Worm (Caenorhabditis elegans) whole organism, L4 larva: ENCODE measurements around the gene pqn-96.

ENCODE experiments used
- F44E2.7 ChIP-seq: fragments of 200-800 bp; sonication (Bioruptor generic); IDR thresholded peaks from 2 replicates; pipeline ENCODE4 v2.1.2; 2022; ENCODE audit warnings: missing genetic modification characterization, missing compliant biosample characterization
- F49E8.2 ChIP-seq: sonication (generic microtip); optimal IDR thresholded peaks from 2 replicates; lab custom pipeline; 2016; ENCODE audit warnings: missing compliant biosample characterization, mild to moderate bottlenecking, missing genetic modification characterization, borderline replicate concordance
- R02D3.7 ChIP-seq: fragments of 150-350 bp; sonication (generic microtip); optimal IDR thresholded peaks from 3 replicates; lab custom pipeline; 2014; ENCODE audit warnings: missing biosample characterization, missing genetic modification characterization
- Y75B8A.6 ChIP-seq: fragments of 200-800 bp; sonication (Bioruptor generic); IDR thresholded peaks from 2 replicates; pipeline ENCODE4 v1.3.6; 2022; ENCODE audit warnings: missing genetic modification reagents, missing genetic modification characterization, missing compliant biosample characterization
- ZK337.2 ChIP-seq: fragments of 200-800 bp; sonication (Bioruptor generic); IDR thresholded peaks from 2 replicates; pipeline ENCODE4 v1.3.6; 2022; ENCODE audit warnings: missing genetic modification reagents, missing genetic modification characterization, missing compliant biosample characterization
- ZK546.5 ChIP-seq, 2 experiments: sonication (generic microtip); optimal IDR thresholded peaks; 2 replicates each; lab custom pipeline; 2017; ENCODE audit warnings: missing biosample characterization in 2 of 2, missing genetic modification characterization in 2 of 2
- aha-1 ChIP-seq: fragments of 150-350 bp; peaks from one replicate; lab custom pipeline; 2014; ENCODE audit warnings: missing biosample characterization, missing genetic modification characterization
- aly-2 ChIP-seq: sonication (generic microtip); optimal IDR thresholded peaks from 2 replicates; lab custom pipeline; 2018; ENCODE audit warnings: missing biosample characterization, missing genetic modification characterization
- attf-4 ChIP-seq: sonication (generic microtip); optimal IDR thresholded peaks from 3 replicates; lab custom pipeline; 2017; ENCODE audit warnings: missing biosample characterization, missing genetic modification characterization
- ceh-20 ChIP-seq: fragments of 200-800 bp; sonication (Bioruptor generic); IDR thresholded peaks from 2 replicates; pipeline ENCODE4 v1.3.6; 2022; ENCODE audit warnings: missing genetic modification reagents, missing genetic modification characterization, missing compliant biosample characterization
- ceh-28 ChIP-seq: fragments of 150-350 bp; optimal IDR thresholded peaks from 2 replicates; lab custom pipeline; 2014; ENCODE audit warnings: missing biosample characterization, missing genetic modification reagents, missing genetic modification characterization
- ceh-32 ChIP-seq: sonication (generic microtip); optimal IDR thresholded peaks from 2 replicates; lab custom pipeline; 2016; ENCODE audit warnings: mild to moderate bottlenecking, missing genetic modification characterization, missing compliant biosample characterization; ENCODE audit not compliant: poor library complexity
- ceh-62 ChIP-seq: sonication (generic microtip); optimal IDR thresholded peaks from 2 replicates; lab custom pipeline; 2017; ENCODE audit warnings: missing biosample characterization, missing genetic modification characterization
- daf-16 ChIP-seq, 3 experiments: sonication (generic microtip); optimal IDR thresholded peaks; 2 replicates each; lab custom pipeline; 2016 to 2017; ENCODE audit warnings: missing genetic modification characterization in 3 of 3, missing genetic modification reagents in 3 of 3, mild to moderate bottlenecking in 2 of 3, missing compliant biosample characterization in 2 of 3, missing biosample characterization in 1 of 3, moderate library complexity in 1 of 3
- daf-19 ChIP-seq: fragments of 200-800 bp; sonication (Bioruptor generic); conservative IDR thresholded peaks from 2 replicates; pipeline ENCODE4 v1.3.6; 2022; ENCODE audit warnings: missing genetic modification characterization, missing compliant biosample characterization
- daf-8 ChIP-seq: fragments of 200-800 bp; sonication (Bioruptor generic); IDR thresholded peaks from 2 replicates; pipeline ENCODE4 v1.3.6; 2022; ENCODE audit warnings: missing genetic modification characterization, missing compliant biosample characterization
- dmd-8 ChIP-seq: fragments of 200-800 bp; sonication (Bioruptor generic); IDR thresholded peaks from 2 replicates; pipeline ENCODE4 v1.3.6; 2022; ENCODE audit warnings: missing genetic modification characterization, missing compliant biosample characterization
- dmd-9 ChIP-seq: fragments of 200-800 bp; sonication (Bioruptor generic); IDR thresholded peaks from 2 replicates; pipeline ENCODE4 v1.3.6; 2022; ENCODE audit warnings: missing genetic modification reagents, missing genetic modification characterization, missing compliant biosample characterization
- dpl-1 ChIP-seq: fragments of 150-350 bp; optimal IDR thresholded peaks from 2 replicates; lab custom pipeline; 2014; ENCODE audit warnings: missing biosample characterization, missing genetic modification reagents, missing genetic modification characterization
- duxl-1 ChIP-seq: sonication (generic microtip); optimal IDR thresholded peaks from 2 replicates; lab custom pipeline; 2016; ENCODE audit warnings: mild to moderate bottlenecking, missing genetic modification characterization, moderate library complexity, missing compliant biosample characterization; ENCODE audit not compliant: poor library complexity
- egl-43 ChIP-seq: fragments of 200-800 bp; sonication (Bioruptor generic); IDR thresholded peaks from 2 replicates; pipeline ENCODE4 v1.3.6; 2022; ENCODE audit warnings: missing genetic modification reagents, missing genetic modification characterization, missing compliant biosample characterization
- fos-1 ChIP-seq: fragments of 150-350 bp; optimal IDR thresholded peaks from 2 replicates; lab custom pipeline; 2014; ENCODE audit warnings: missing biosample characterization, missing genetic modification characterization
- gei-8 ChIP-seq: fragments of 200-800 bp; sonication (Bioruptor generic); optimal IDR thresholded peaks from 2 replicates; lab custom pipeline; 2018; ENCODE audit warnings: mild to moderate bottlenecking, missing genetic modification characterization, missing compliant biosample characterization
- hif-1 ChIP-seq, 2 experiments: sonication (generic microtip); optimal IDR thresholded peaks; 2 replicates each; lab custom pipeline; 2016 to 2017; ENCODE audit warnings: missing compliant biosample characterization in 2 of 2, missing genetic modification characterization in 2 of 2, missing genetic modification reagents in 2 of 2, missing genotype in 2 of 2, mild to moderate bottlenecking in 1 of 2
- jun-1 ChIP-seq: fragments of 150-350 bp; optimal IDR thresholded peaks from 2 replicates; lab custom pipeline; 2014; ENCODE audit warnings: missing biosample characterization, missing genetic modification reagents, missing genetic modification characterization
- lin-1 ChIP-seq: fragments of 200-800 bp; sonication (Bioruptor generic); IDR thresholded peaks from 2 replicates; pipeline ENCODE4 v1.3.6; 2022; ENCODE audit warnings: missing genetic modification reagents, missing genetic modification characterization, missing compliant biosample characterization
- lin-13 ChIP-seq: fragments of 150-350 bp; optimal IDR thresholded peaks from 2 replicates; lab custom pipeline; 2014; ENCODE audit warnings: missing biosample characterization, missing genetic modification reagents, missing genetic modification characterization
- lin-38 ChIP-seq: fragments of 200-800 bp; sonication (Bioruptor generic); IDR thresholded peaks from 2 replicates; pipeline ENCODE4 v1.3.6; 2022; ENCODE audit warnings: missing genetic modification reagents, missing genetic modification characterization, missing compliant biosample characterization
- lir-3 ChIP-seq: sonication (generic microtip); optimal IDR thresholded peaks from 2 replicates; lab custom pipeline; 2016; ENCODE audit warnings: mild to moderate bottlenecking, missing genetic modification characterization, missing compliant biosample characterization
- madf-9 ChIP-seq: fragments of 200-800 bp; sonication (Bioruptor generic); conservative IDR thresholded peaks from 2 replicates; pipeline ENCODE4 v1.3.6; 2022; ENCODE audit warnings: missing genetic modification reagents, missing genetic modification characterization, missing compliant biosample characterization
- mdl-1 ChIP-seq, 2 experiments: fragments of 150-350 bp in 1 of 2; sonication (generic microtip) in 1 of 2; optimal IDR thresholded peaks; 2 replicates each; lab custom pipeline; 2014 to 2017; ENCODE audit warnings: missing biosample characterization in 2 of 2, missing genetic modification characterization in 2 of 2
- nhr-237 ChIP-seq: sonication (generic microtip); optimal IDR thresholded peaks from 2 replicates; lab custom pipeline; 2017; ENCODE audit warnings: missing biosample characterization, missing genetic modification characterization
- nhr-28 ChIP-seq: fragments of 150-350 bp; optimal IDR thresholded peaks from 2 replicates; lab custom pipeline; 2014; ENCODE audit warnings: missing biosample characterization, missing genetic modification characterization
- nhr-42 ChIP-seq: fragments of 200-800 bp; sonication (Bioruptor generic); IDR thresholded peaks from 2 replicates; pipeline ENCODE4 v1.3.6; 2022; ENCODE audit warnings: missing genetic modification characterization, missing compliant biosample characterization
- nhr-76 ChIP-seq: fragments of 150-350 bp; optimal IDR thresholded peaks from 2 replicates; lab custom pipeline; 2014; ENCODE audit warnings: missing biosample characterization, missing genetic modification characterization
- pha-4 ChIP-seq, 2 experiments: fragments of 150-350 bp in 1 of 2; fragments of 200-800 bp in 1 of 2; sonication (Bioruptor generic) in 1 of 2; IDR thresholded peaks in 1 of 2; optimal IDR thresholded peaks in 1 of 2; 2 replicates each; pipeline versions ENCODE4 v1.3.6 to Lab custom; 2014 to 2022; ENCODE audit warnings: missing genetic modification characterization in 2 of 2, missing genetic modification reagents in 2 of 2, missing biosample characterization in 1 of 2, missing compliant biosample characterization in 1 of 2
- pqm-1 ChIP-seq: sonication (generic microtip); optimal IDR thresholded peaks from 2 replicates; lab custom pipeline; 2017; ENCODE audit warnings: missing biosample characterization, missing genetic modification characterization
- rbr-2 ChIP-seq: sonication (generic microtip); optimal IDR thresholded peaks from 2 replicates; lab custom pipeline; 2016; ENCODE audit warnings: missing genotype, missing genetic modification characterization, missing compliant biosample characterization
- saeg-2 ChIP-seq: fragments of 200-800 bp; sonication (Bioruptor generic); IDR thresholded peaks from 2 replicates; pipeline ENCODE4 v1.3.6; 2022; ENCODE audit warnings: missing genetic modification reagents, missing genetic modification characterization, missing compliant biosample characterization
- set-16 ChIP-seq: fragments of 200-800 bp; sonication (Bioruptor generic); IDR thresholded peaks from 2 replicates; pipeline ENCODE4 v1.3.6; 2022; ENCODE audit warnings: missing genetic modification reagents, missing genetic modification characterization, missing compliant biosample characterization
- spr-1 ChIP-seq: sonication (generic microtip); optimal IDR thresholded peaks from 2 replicates; lab custom pipeline; 2016; ENCODE audit warnings: mild to moderate bottlenecking, missing genetic modification characterization, missing compliant biosample characterization
- spr-3 ChIP-seq: fragments of 200-800 bp; sonication (Bioruptor generic); optimal IDR thresholded peaks from 2 replicates; lab custom pipeline; 2018; ENCODE audit warnings: mild to moderate bottlenecking, missing genetic modification characterization, missing compliant biosample characterization
- tag-97 ChIP-seq: fragments of 200-800 bp; sonication (Bioruptor generic); IDR thresholded peaks from 2 replicates; pipeline ENCODE4 v1.3.6; 2022; ENCODE audit warnings: missing genetic modification characterization, missing compliant biosample characterization
- tra-1 ChIP-seq: fragments of 200-800 bp; sonication (Bioruptor generic); IDR thresholded peaks from 2 replicates; pipeline ENCODE4 v1.3.6; 2022; ENCODE audit warnings: missing genetic modification reagents, missing genetic modification characterization, missing compliant biosample characterization
- unc-130 ChIP-seq: sonication (generic microtip); optimal IDR thresholded peaks from 2 replicates; lab custom pipeline; 2016; ENCODE audit warnings: missing genetic modification reagents, missing genetic modification characterization, missing compliant biosample characterization
- unc-39 ChIP-seq: sonication (generic microtip); optimal IDR thresholded peaks from 2 replicates; lab custom pipeline; 2017; ENCODE audit warnings: missing biosample characterization, missing genetic modification characterization
- vab-7 ChIP-seq: fragments of 200-800 bp; sonication (Bioruptor generic); IDR thresholded peaks from 2 replicates; pipeline ENCODE4 v1.3.6; 2022; ENCODE audit warnings: missing genetic modification reagents, missing genetic modification characterization, missing compliant biosample characterization
- zag-1 ChIP-seq: fragments of 150-350 bp; optimal IDR thresholded peaks from 2 replicates; lab custom pipeline; 2014; ENCODE audit warnings: missing biosample characterization, missing genetic modification characterization
- zip-2 ChIP-seq: fragments of 150-350 bp; optimal IDR thresholded peaks from 2 replicates; lab custom pipeline; 2014; ENCODE audit warnings: missing biosample characterization, missing genetic modification characterization
- ztf-7 ChIP-seq: fragments of 150-350 bp; optimal IDR thresholded peaks from 2 replicates; lab custom pipeline; 2014; ENCODE audit warnings: missing biosample characterization, missing genetic modification characterization

The pqn-96 gene

ce11 chrIII:8443557-8444131 is 4.4 kb upstream of the pqn-96 start, which contains the start of gene ufbp-1 (continued):
- TF ChIP-seq fos-1: no peak
- TF ChIP-seq R02D3.7 (tag; lab: Kevin White, UChicago): no peak
- no peak for TF ChIP-seq nhr-76 (tag; lab: Kevin White, UChicago)
- no peak for TF ChIP-seq dmd-8 (GFP tag; lab: Robert Waterston, UW)
- TF ChIP-seq gei-8: peak; percentile 71
- TF ChIP-seq nhr-42 (GFP tag; lab: Robert Waterston, UW): peak; percentile 84
- peak; percentile 85; the same call in 1 of the 2 replicates for TF ChIP-seq pha-4 (GFP tag; IDR thresholded peaks at IDR 0.05; lab: Robert Waterston, UW)
- peak; percentile 81 for TF ChIP-seq pha-4 (tag; optimal IDR thresholded peaks at IDR 0.05; lab: Kevin White, UChicago)
- no peak for TF ChIP-seq tag-97 (GFP tag; lab: Robert Waterston, UW)
- TF ChIP-seq F49E8.2 (tag; lab: Kevin White, UChicago): peak; percentile 62
- TF ChIP-seq mdl-1 (tag; optimal IDR thresholded peaks at IDR 0.05; lab: Kevin White, UChicago): no peak
- TF ChIP-seq lir-3 (tag; lab: Kevin White, UChicago): no peak
- TF ChIP-seq ZK546.5 (tag; optimal IDR thresholded peaks at IDR 0.05; lab: Kevin White, UChicago): no peak
- peak; percentile 37; the same call in 1 of the 2 replicates for TF ChIP-seq ZK337.2 (GFP tag; lab: Robert Waterston, UW)
- no peak; the same call in 1 of the 2 replicates for TF ChIP-seq vab-7 (GFP tag; lab: Robert Waterston, UW)
- TF ChIP-seq ceh-28 (tag; lab: Kevin White, UChicago): no peak
- peak; percentile 58 for TF ChIP-seq unc-130
- TF ChIP-seq jun-1 (tag; lab: Kevin White, UChicago): no peak
- TF ChIP-seq ceh-20 (GFP tag; lab: Robert Waterston, UW): no peak
- TF ChIP-seq nhr-237 (tag; lab: Kevin White, UChicago): no peak
- TF ChIP-seq dpl-1 (GFP tag; lab: Kevin White, UChicago): peak; percentile 61
- 0 out of 2 replicates have a peak, but pooled peaks have one; percentile 23 for TF ChIP-seq daf-8
- peak; percentile 26 for TF ChIP-seq spr-1 (tag; lab: Kevin White, UChicago)
- TF ChIP-seq attf-4 (tag; lab: Kevin White, UChicago): peak; percentile 42
- peak in 1 of 2 experiments; percentile 52 for TF ChIP-seq hif-1 (tag; optimal IDR thresholded peaks at IDR 0.05; lab: Kevin White, UChicago)
- peak; percentile 26 for TF ChIP-seq rbr-2 (tag; lab: Kevin White, UChicago)
- no peak for TF ChIP-seq ceh-32 (tag; lab: Kevin White, UChicago)
- TF ChIP-seq egl-43 (GFP tag; lab: Robert Waterston, UW): 0 out of 2 replicates have a peak, but pooled peaks have one; percentile 54
- peak; percentile 38 for TF ChIP-seq zip-2
- no peak for TF ChIP-seq set-16 (GFP tag; lab: Robert Waterston, UW)
- TF ChIP-seq lin-1 (GFP tag; lab: Robert Waterston, UW): peak; percentile 90
- TF ChIP-seq dmd-9: peak; percentile 18; the same call in 1 of the 2 replicates
- 0 out of 2 replicates have a peak, but pooled peaks have one; percentile 24 for TF ChIP-seq madf-9 (GFP tag; lab: Robert Waterston, UW)
- TF ChIP-seq aha-1 (tag; lab: Kevin White, UChicago): no peak
- TF ChIP-seq nhr-28: peak; percentile 14
- TF ChIP-seq Y75B8A.6 (GFP tag; lab: Robert Waterston, UW): peak; percentile 52; the same call in 1 of the 2 replicates
- TF ChIP-seq daf-16 (GFP tag; optimal IDR thresholded peaks at IDR 0.05; lab: Kevin White, UChicago): peak; percentile 49 to 61
- TF ChIP-seq daf-16 (tag; optimal IDR thresholded peaks at IDR 0.05; lab: Kevin White, UChicago): peak; percentile 86
- TF ChIP-seq tra-1: peak; percentile 78; the same call in 1 of the 2 replicates
- TF ChIP-seq unc-39 (tag; lab: Kevin White, UChicago): no peak
- peak; percentile 74 for TF ChIP-seq saeg-2 (GFP tag; lab: Robert Waterston, UW)
- TF ChIP-seq spr-3 (GFP tag; lab: Kevin White, UChicago): peak; percentile 57
- TF ChIP-seq F44E2.7 (GFP tag; lab: Robert Waterston, UW): no peak
- TF ChIP-seq lin-13: peak; percentile 84
- peak; percentile 63 for TF ChIP-seq ztf-7
- peak; percentile 60 for TF ChIP-seq duxl-1
- no peak for TF ChIP-seq zag-1 (tag; lab: Kevin White, UChicago)
- no peak for TF ChIP-seq pqm-1 (tag; lab: Kevin White, UChicago)
- TF ChIP-seq daf-19 (GFP tag; lab: Robert Waterston, UW): peak; percentile 85
- peak; percentile 82 for TF ChIP-seq lin-38 (GFP tag; lab: Robert Waterston, UW)
- no peak for TF ChIP-seq ceh-62 (tag; lab: Kevin White, UChicago)
- peak; percentile 72 for TF ChIP-seq aly-2 (tag; lab: Kevin White, UChicago)
